Worm (Caenorhabditis elegans): ENCODE measurements around the gene gldi-3.

DNA sequence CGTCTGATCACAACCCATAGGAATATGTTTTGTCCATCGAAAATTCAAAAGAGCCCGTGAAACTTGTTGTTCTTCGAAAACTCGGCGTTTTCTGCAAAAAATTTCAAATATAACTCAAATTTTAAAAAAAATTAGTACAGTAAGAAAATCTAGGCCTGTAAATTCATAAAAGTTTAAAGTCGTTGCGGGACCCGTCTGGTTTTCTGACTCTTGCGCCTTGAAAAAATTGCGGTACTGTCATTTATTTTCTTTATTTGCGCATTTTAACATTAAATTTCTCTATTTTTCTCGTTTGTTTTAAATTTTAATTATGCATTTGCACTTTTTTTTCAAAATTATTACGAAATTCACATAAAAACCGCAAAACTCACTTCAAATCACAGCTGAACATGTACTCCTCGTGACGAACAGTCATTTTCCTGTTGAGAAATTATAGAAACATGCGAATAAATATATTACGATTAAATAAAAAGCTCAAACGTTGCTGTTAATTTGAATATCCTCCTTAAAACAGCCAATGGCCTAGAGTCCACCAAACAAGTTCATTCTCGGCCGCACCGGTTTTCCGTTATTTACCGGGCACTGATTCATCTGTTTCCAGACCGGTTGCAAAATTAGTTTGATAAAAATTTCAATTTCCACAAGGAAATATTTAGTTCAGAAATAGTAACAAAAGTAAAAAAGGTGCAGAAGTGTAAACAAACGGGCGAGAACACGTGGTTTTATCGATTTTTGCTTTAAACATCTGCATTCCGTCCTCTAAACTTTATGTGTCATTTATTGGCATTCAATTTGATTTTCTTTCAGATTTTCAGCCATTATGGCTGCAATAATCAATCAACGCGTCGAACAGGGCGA lies 39.4 kb upstream of the gldi-3 start, which contains the start of the genes csa-1 and wdfy-2:
- TF ChIP-seq bed-3 (GFP tag; optimal IDR thresholded peaks at IDR 0.05) = no peak
- no peak for TF ChIP-seq lin-13 (tag; optimal IDR thresholded peaks at IDR 0.05)
- TF ChIP-seq elt-1 (tag; optimal IDR thresholded peaks at IDR 0.05; ENCODE audit: borderline replicate concordance, insufficient read depth) = no peak
- TF ChIP-seq nhr-28 (tag; optimal IDR thresholded peaks at IDR 0.05) = no peak
- no peak for TF ChIP-seq unc-39 (tag; optimal IDR thresholded peaks at IDR 0.05)
- no peak for TF ChIP-seq pha-4 (tag; optimal IDR thresholded peaks at IDR 0.05)
- TF ChIP-seq ces-1 (GFP tag; optimal IDR thresholded peaks at IDR 0.05) = no peak
- TF ChIP-seq ztf-11 (tag; optimal IDR thresholded peaks at IDR 0.05) = no peak
- TF ChIP-seq unc-120 (tag; optimal IDR thresholded peaks at IDR 0.05; ENCODE audit: poor library complexity, severe bottlenecking) = no peak
- no peak for TF ChIP-seq snpc-4 (tag; optimal IDR thresholded peaks at IDR 0.05)
- no peak for TF ChIP-seq nhr-12 (tag; optimal IDR thresholded peaks at IDR 0.05)
- TF ChIP-seq mep-1 (tag; optimal IDR thresholded peaks at IDR 0.05) = no peak
- no peak for TF ChIP-seq mab-5 (tag; optimal IDR thresholded peaks at IDR 0.05)
- no peak for TF ChIP-seq elt-3 (tag; optimal IDR thresholded peaks at IDR 0.05)

Measured in whole organism, mixed stage, embryonic.